Worm (Caenorhabditis elegans): ENCODE measurements around the gene F44E5.5.

- no peak for TF ChIP-seq egl-27 (tag; optimal IDR thresholded peaks at IDR 0.05)
- no peak for TF ChIP-seq elt-3 (tag; optimal IDR thresholded peaks at IDR 0.05)
- no peak for TF ChIP-seq tbx-2 (tag; optimal IDR thresholded peaks at IDR 0.05)
- no peak for TF ChIP-seq unc-62 (GFP tag; optimal IDR thresholded peaks at IDR 0.05)
- TF ChIP-seq ceh-90 (tag; optimal IDR thresholded peaks at IDR 0.05) = no peak
- no peak for TF ChIP-seq lin-39 (tag; optimal IDR thresholded peaks at IDR 0.05)
Measured at ce11 chrII:11729757-11730535, 29.5 kb upstream of the F44E5.5 start.

All from whole organism, L1 larva.